Worm (Caenorhabditis elegans): Measurements from ENCODE around the gene F35E8.7.
A peak's percentile ranks its signal among the peaks of the same experiment; 100 is the strongest.

The F35E8.7 gene

ce11 chrV:15920273-15920672 is 6.5 kb downstream of the F35E8.7 start, which contains the start of gene F35E8.10:
Gene F35E8.10, minus strand, starts transcription at chrV:15920373.
- TF ChIP-seq ztf-11 (tag; optimal IDR thresholded peaks at IDR 0.05) = no peak
- no peak for TF ChIP-seq unc-30 (tag; optimal IDR thresholded peaks at IDR 0.05)
- no peak for TF ChIP-seq lir-3 (tag; optimal IDR thresholded peaks at IDR 0.05; ENCODE audit: poor library complexity)
- no peak for TF ChIP-seq lin-15B (tag; optimal IDR thresholded peaks at IDR 0.05)
- TF ChIP-seq sup-37 (GFP tag; optimal IDR thresholded peaks at IDR 0.05) = no peak
- TF ChIP-seq lin-14 (GFP tag; optimal IDR thresholded peaks at IDR 0.05) = no peak
- no peak for TF ChIP-seq blmp-1 (tag; optimal IDR thresholded peaks at IDR 0.05)
- no peak for TF ChIP-seq unc-62 (GFP tag; optimal IDR thresholded peaks at IDR 0.05)
- TF ChIP-seq pax-3 (tag; optimal IDR thresholded peaks at IDR 0.05) = no peak
- TF ChIP-seq mab-9 (GFP tag; IDR thresholded peaks at IDR 0.05) = no peak
- TF ChIP-seq fkh-4 (tag; optimal IDR thresholded peaks at IDR 0.05; ENCODE audit: borderline replicate concordance) = no peak
- TF ChIP-seq sptf-1 (tag; optimal IDR thresholded peaks at IDR 0.05) = no peak
- no peak for TF ChIP-seq unc-98 (GFP tag; IDR thresholded peaks at IDR 0.05)
- TF ChIP-seq alr-1 (tag; optimal IDR thresholded peaks at IDR 0.05; ENCODE audit: borderline replicate concordance) = no peak
- no peak for TF ChIP-seq efl-1 (optimal IDR thresholded peaks at IDR 0.05)
- no peak for TF ChIP-seq efl-1 (GFP tag; optimal IDR thresholded peaks at IDR 0.05 in 1 of 2)
- TF ChIP-seq ceh-88 (GFP tag; IDR thresholded peaks at IDR 0.05) = no peak
- TF ChIP-seq pag-3 (tag; optimal IDR thresholded peaks at IDR 0.05; ENCODE audit: borderline replicate concordance, insufficient read depth) = no peak
- TF ChIP-seq nhr-20 (tag; optimal IDR thresholded peaks at IDR 0.05) = no peak
- TF ChIP-seq xbp-1 (tag; optimal IDR thresholded peaks at IDR 0.05) = no peak
- no peak for TF ChIP-seq nhr-84 (tag; optimal IDR thresholded peaks at IDR 0.05)

- TF ChIP-seq elt-3 (tag; optimal IDR thresholded peaks at IDR 0.05) (peak in 1 of 6 experiments; percentile 11), hpl-2 (GFP tag; optimal IDR thresholded peaks at IDR 0.05) (no peak)
These were observed 7.3 kb downstream of the F35E8.7 start, which contains the start of gene cdr-1 for ce11 chrV:15921102-15921501. Gene cdr-1, plus strand, starts transcription at chrV:15921309.

- TF ChIP-seq dpl-1 (GFP tag; optimal IDR thresholded peaks at IDR 0.05) (no peak), C34B4.2 (tag; optimal IDR thresholded peaks at IDR 0.05) (no peak), lir-3 (tag; optimal IDR thresholded peaks at IDR 0.05; ENCODE audit: poor library complexity) (no peak), mab-9 (GFP tag; IDR thresholded peaks at IDR 0.05) (no peak), ztf-4 (tag; optimal IDR thresholded peaks at IDR 0.05) (no peak), zag-1 (tag; optimal IDR thresholded peaks at IDR 0.05) (no peak), blmp-1 (tag; optimal IDR thresholded peaks at IDR 0.05) (no peak), unc-98 (GFP tag; IDR thresholded peaks at IDR 0.05) (no peak), mef-2 (tag; optimal IDR thresholded peaks at IDR 0.05) (no peak), egl-13 (tag; optimal IDR thresholded peaks at IDR 0.05) (no peak), unc-62 (GFP tag; optimal IDR thresholded peaks at IDR 0.05) (no peak), sox-4 (tag; optimal IDR thresholded peaks at IDR 0.05) (no peak), sptf-1 (tag; optimal IDR thresholded peaks at IDR 0.05) (no peak), efl-3 (GFP tag; optimal IDR thresholded peaks at IDR 0.05) (no peak)
These were observed 9.2 kb downstream of the F35E8.7 start, which contains the start of gene F35E8.13 for ce11 chrV:15922979-15923378. Gene F35E8.13, plus strand, starts transcription at chrV:15923279.

ce11 chrV:15924307-15924706 is 10.5 kb downstream of the F35E8.7 start, which contains the start of gene nhr-108:
Gene nhr-108, minus strand, starts transcription at chrV:15924472.
- TF ChIP-seq elt-2 (tag; optimal IDR thresholded peaks at IDR 0.05) = peak; percentile 22
- no peak for TF ChIP-seq hlh-17 (GFP tag; optimal IDR thresholded peaks at IDR 0.05; ENCODE audit: borderline replicate concordance)
- TF ChIP-seq efl-1 (optimal IDR thresholded peaks at IDR 0.05) = no peak
- peak in 1 of 2 experiments; percentile 85 for TF ChIP-seq efl-1 (GFP tag; optimal IDR thresholded peaks at IDR 0.05 in 1 of 2)
- no peak for TF ChIP-seq efl-3 (GFP tag; optimal IDR thresholded peaks at IDR 0.05)
- no peak for TF ChIP-seq ets-5 (GFP tag; IDR thresholded peaks at IDR 0.05)

All from whole organism, L1 larva.